Fruit fly (Drosophila melanogaster) whole organism, prepupa: ENCODE measurements around the gene Hel89B.

Source experiments
- CG10631 ChIP-seq: fragments of 200-800 bp; sonication (Bioruptor generic); optimal IDR thresholded peaks from 2 replicates; lab custom pipeline; 2016; ENCODE audit warnings: missing biosample characterization, missing genetic modification characterization
- CG10669 ChIP-seq: fragments of 200-800 bp; sonication (Bioruptor generic); optimal IDR thresholded peaks from 3 replicates; lab custom pipeline; 2018; ENCODE audit warnings: missing biosample characterization, mild to moderate bottlenecking, missing genetic modification characterization, moderate library complexity
- CG6276 ChIP-seq: fragments of 200-800 bp; sonication (Bioruptor generic); optimal IDR thresholded peaks from 2 replicates; lab custom pipeline; 2017; ENCODE audit warnings: missing biosample characterization, mild to moderate bottlenecking, missing genetic modification characterization
- Eip78C ChIP-seq: fragments of 200-800 bp; sonication (Bioruptor generic); peaks from one replicate; lab custom pipeline; 2016; ENCODE audit warnings: missing biosample characterization, missing genetic modification characterization
- Lpt ChIP-seq: fragments of 200-800 bp; sonication (Bioruptor generic); optimal IDR thresholded peaks from 3 replicates; lab custom pipeline; 2016; ENCODE audit warnings: missing biosample characterization, missing genetic modification characterization
- Smox ChIP-seq: fragments of 200-800 bp; sonication (Bioruptor generic); optimal IDR thresholded peaks from 3 replicates; lab custom pipeline; 2016; ENCODE audit warnings: missing biosample characterization, missing genetic modification characterization
- achi ChIP-seq: fragments of 200-800 bp; sonication (Bioruptor generic); optimal IDR thresholded peaks from 3 replicates; lab custom pipeline; 2016; ENCODE audit warnings: missing biosample characterization, missing genetic modification characterization
- spab ChIP-seq: fragments of 200-800 bp; sonication (Bioruptor generic); optimal IDR thresholded peaks from 2 replicates; lab custom pipeline; 2017; ENCODE audit warnings: missing biosample characterization, mild to moderate bottlenecking, missing genetic modification characterization, missing genetic modification reagents

DNA sequence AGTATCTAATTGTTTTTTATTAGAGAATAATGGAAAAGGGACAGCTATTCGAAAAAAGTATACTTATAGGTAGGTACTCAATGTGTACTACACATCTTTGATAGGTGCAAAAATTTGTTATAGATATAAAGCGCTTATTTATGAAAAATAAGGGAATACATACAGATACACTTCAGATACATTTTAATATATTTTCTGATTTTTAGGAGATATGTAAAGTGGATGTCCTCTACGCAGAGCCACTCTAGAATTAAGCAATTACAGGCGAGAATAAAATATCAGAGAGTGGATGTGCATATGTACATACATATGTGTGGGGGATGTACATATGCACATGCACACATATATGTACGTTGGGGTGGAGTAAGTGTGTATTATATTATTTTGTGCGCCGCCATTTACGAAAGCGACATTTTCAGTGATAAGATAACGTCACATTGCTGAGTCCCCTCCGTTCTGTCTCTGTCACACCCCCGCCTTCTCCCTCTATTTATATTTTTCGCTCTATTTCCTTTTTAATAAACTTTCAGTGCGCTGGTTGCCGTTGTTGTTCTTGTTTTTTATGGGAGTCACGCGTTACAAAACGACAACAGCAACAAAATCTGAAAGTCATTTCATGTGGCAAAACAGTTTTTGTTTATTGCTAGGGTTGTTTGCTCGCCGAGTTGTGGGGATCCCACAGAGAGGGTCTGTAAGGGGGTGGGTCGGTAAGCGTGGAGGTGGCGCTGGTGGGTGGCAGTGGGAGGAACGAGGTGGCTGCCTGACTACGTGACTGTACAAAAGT lies 31.8 kb downstream of the Hel89B start:
- TF ChIP-seq Smox (GFP tag; lab: Kevin White, UChicago), result no peak
- peak; percentile 58 for TF ChIP-seq Eip78C (GFP tag; lab: Kevin White, UChicago)
- TF ChIP-seq CG10669 (GFP tag; lab: Kevin White, UChicago), result no peak
- TF ChIP-seq CG10631 (GFP tag; lab: Kevin White, UChicago), result no peak
- no peak for TF ChIP-seq achi
- TF ChIP-seq Lpt (GFP tag; lab: Kevin White, UChicago), result no peak
- no peak for TF ChIP-seq CG6276 (GFP tag; lab: Kevin White, UChicago)
- no peak for TF ChIP-seq spab
